Worm (Caenorhabditis elegans) whole organism, dauer: ENCODE measurements around the gene F54B11.9.

Experiments used
- unc-62 ChIP-seq: sonication (generic microtip); optimal IDR thresholded peaks from 2 replicates; lab custom pipeline; 2017; ENCODE audit warnings: missing biosample characterization, missing genetic modification reagents, missing genetic modification characterization

The F54B11.9 gene

DNA sequence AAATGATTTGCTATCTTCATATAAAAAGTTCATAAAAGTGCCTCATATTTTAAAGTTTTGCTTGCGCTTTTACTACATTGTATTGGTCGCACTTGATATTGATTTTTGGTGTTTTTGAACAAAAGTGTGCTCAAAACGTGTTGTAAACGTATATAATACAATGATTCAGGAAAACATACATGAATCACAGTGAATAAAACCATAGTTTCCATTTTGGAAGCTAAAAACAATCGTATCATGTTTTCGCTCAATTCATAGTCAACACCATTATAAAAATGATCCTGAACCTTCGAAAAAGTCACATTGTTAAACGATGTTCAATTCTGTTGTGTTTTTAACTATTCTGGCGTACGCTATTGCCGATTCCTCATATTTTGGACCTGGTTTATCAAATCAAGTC, 41.9 kb downstream of the F54B11.9 start, which contains the start of gene C40C9.3:
Gene C40C9.3, plus strand, starts transcription at position 301 of the 400 bp plus-strand sequence.
- no peak for TF ChIP-seq unc-62 (GFP tag; lab: Kevin White, UChicago)

- TF ChIP-seq unc-62 (GFP tag; lab: Kevin White, UChicago): no peak
Observed at ce11 chrX:13650799-13651198, 45.4 kb downstream of the F54B11.9 start, which contains the start of gene C40C9.4. Gene C40C9.4, plus strand, starts transcription at chrX:13651099.

- no peak for TF ChIP-seq unc-62 (GFP tag; lab: Kevin White, UChicago)
Observed at ce11 chrX:13653573-13653972, 48.2 kb downstream of the F54B11.9 start.

ce11 chrX:13654276-13654675, 48.9 kb downstream of the F54B11.9 start:
- TF ChIP-seq unc-62 (GFP tag; lab: Kevin White, UChicago): no peak

DNA sequence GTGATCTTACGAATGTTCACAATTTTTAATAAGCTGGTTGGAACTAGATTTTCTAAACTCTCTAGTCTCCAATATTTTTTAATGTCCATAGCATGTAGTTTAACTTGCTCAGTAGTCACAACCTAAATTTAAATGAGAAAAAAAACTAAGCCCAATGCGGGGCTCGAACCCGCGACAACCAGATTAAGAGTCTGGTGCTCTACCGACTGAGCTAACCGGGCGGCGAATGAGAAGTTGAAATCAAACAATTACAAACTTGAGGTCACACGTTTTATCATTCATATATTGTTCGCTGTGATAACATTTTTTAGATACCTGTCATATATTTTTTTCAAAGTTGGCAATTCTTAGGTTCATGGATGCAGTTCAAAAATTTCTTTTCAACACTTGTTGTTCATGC, 50.4 kb downstream of the F54B11.9 start:
- TF ChIP-seq unc-62 (GFP tag; lab: Kevin White, UChicago): no peak
